Fruit fly (Drosophila melanogaster): ENCODE results near the gene Lectin-galC1.

Lectin-galC1 gene

dm6 chr2L:19453381-19453780 is 36.1 kb downstream of the Lectin-galC1 start, which contains the start of gene Top2 (continued):
- TF ChIP-seq CG17829 (tag; optimal IDR thresholded peaks at IDR 0.05) = peak; percentile 74
- TF ChIP-seq HLH4C (GFP tag; IDR thresholded peaks at IDR 0.05; ENCODE audit: partially characterized antibody) = peak; percentile 82
- no peak for TF ChIP-seq CG10543 (GFP tag; optimal IDR thresholded peaks at IDR 0.05)
- TF ChIP-seq Sox102F (GFP tag; optimal IDR thresholded peaks at IDR 0.05) = no peak
- no peak for TF ChIP-seq CG4854 (GFP tag; optimal IDR thresholded peaks at IDR 0.05)
- TF ChIP-seq tap (tag; optimal IDR thresholded peaks at IDR 0.05) = no peak
- peak; percentile 76 for TF ChIP-seq hb (GFP tag; IDR thresholded peaks at IDR 0.05; ENCODE audit: partially characterized antibody)
- no peak for TF ChIP-seq bsh (GFP tag; optimal IDR thresholded peaks at IDR 0.05)
- no peak for TF ChIP-seq ATbp (GFP tag; optimal IDR thresholded peaks at IDR 0.05)
- no peak for TF ChIP-seq Fer2 (tag; optimal IDR thresholded peaks at IDR 0.05)
- peak; percentile 58 for TF ChIP-seq Mad (GFP tag; optimal IDR thresholded peaks at IDR 0.05)
- no peak for TF ChIP-seq CG7372 (GFP tag; IDR thresholded peaks at IDR 0.05)
- peak; percentile 83 for TF ChIP-seq CG42726 (GFP tag; IDR thresholded peaks at IDR 0.05; ENCODE audit: partially characterized antibody)
- TF ChIP-seq Mrtf (GFP tag; IDR thresholded peaks at IDR 0.05) = no peak
- peak; percentile 11 for TF ChIP-seq CG16815 (GFP tag; optimal IDR thresholded peaks at IDR 0.05)
- no peak for TF ChIP-seq tup (GFP tag; optimal IDR thresholded peaks at IDR 0.05)
- peak; percentile 18 for TF ChIP-seq D19A (tag; optimal IDR thresholded peaks at IDR 0.05)
- TF ChIP-seq CG6765 (GFP tag; optimal IDR thresholded peaks at IDR 0.05) = no peak
- peak; percentile 89 for TF ChIP-seq CG2712 (tag; optimal IDR thresholded peaks at IDR 0.05)
- TF ChIP-seq knrl (GFP tag; IDR thresholded peaks at IDR 0.05; ENCODE audit: partially characterized antibody) = peak; percentile 86
- peak; percentile 6 for TF ChIP-seq sd (tag; optimal IDR thresholded peaks at IDR 0.05)
- TF ChIP-seq CG6683 (GFP tag; optimal IDR thresholded peaks at IDR 0.05) = no peak
- TF ChIP-seq CG6791 (GFP tag; IDR thresholded peaks at IDR 0.05; ENCODE audit: partially characterized antibody) = peak; percentile 94
- peak; percentile 81 for TF ChIP-seq Usf (GFP tag; optimal IDR thresholded peaks at IDR 0.05)
- TF ChIP-seq Rfx (GFP tag; IDR thresholded peaks at IDR 0.05) = peak; percentile 63
- TF ChIP-seq CG9876 (GFP tag; optimal IDR thresholded peaks at IDR 0.05) = peak; percentile 57
- peak; percentile 9; the same call in 1 of the 2 replicates for TF ChIP-seq vvl (GFP tag; IDR thresholded peaks at IDR 0.05)
- TF ChIP-seq her (GFP tag; optimal IDR thresholded peaks at IDR 0.05) = peak; percentile 73
- no peak for TF ChIP-seq Doc2 (GFP tag; IDR thresholded peaks at IDR 0.05)
- no peak for TF ChIP-seq HLHmδ (GFP tag; optimal IDR thresholded peaks at IDR 0.05)
- TF ChIP-seq Hand (GFP tag; optimal IDR thresholded peaks at IDR 0.05) = no peak
- no peak for TF ChIP-seq Fer1 (GFP tag; optimal IDR thresholded peaks at IDR 0.05)
- no peak for TF ChIP-seq Poxn (GFP tag; IDR thresholded peaks at IDR 0.05)
- TF ChIP-seq aop (GFP tag; IDR thresholded peaks at IDR 0.05) = no peak
- TF ChIP-seq chinmo (GFP tag; IDR thresholded peaks at IDR 0.05; ENCODE audit: partially characterized antibody) = peak; percentile 72; the same call in 2 of the 4 replicates
- TF ChIP-seq z (GFP tag; IDR thresholded peaks at IDR 0.05) = no peak
- TF ChIP-seq Stat92E (GFP tag; optimal IDR thresholded peaks at IDR 0.05) = no peak
- peak; percentile 84 for TF ChIP-seq bbx (GFP tag; IDR thresholded peaks at IDR 0.05; ENCODE audit: partially characterized antibody)
- TF ChIP-seq CG31388 (GFP tag; optimal IDR thresholded peaks at IDR 0.05) = no peak
- no peak for TF ChIP-seq fru (optimal IDR thresholded peaks at IDR 0.05)
- peak; percentile 68 for TF ChIP-seq Dp (GFP tag; optimal IDR thresholded peaks at IDR 0.05)
- peak; percentile 22 for TF ChIP-seq Dip3 (GFP tag; optimal IDR thresholded peaks at IDR 0.05)
- TF ChIP-seq cg (GFP tag; optimal IDR thresholded peaks at IDR 0.05) = no peak
- TF ChIP-seq disco-r (GFP tag; optimal IDR thresholded peaks at IDR 0.05) = no peak
- TF ChIP-seq Max (GFP tag; optimal IDR thresholded peaks at IDR 0.05) = peak; percentile 31
- no peak for TF ChIP-seq gce (GFP tag; IDR thresholded peaks at IDR 0.05)
- no peak for TF ChIP-seq en (GFP tag; optimal IDR thresholded peaks at IDR 0.05)
- peak; percentile 34 for TF ChIP-seq CG12155 (GFP tag; optimal IDR thresholded peaks at IDR 0.05)
- TF ChIP-seq CG14014 (GFP tag; IDR thresholded peaks at IDR 0.05) = no peak
- TF ChIP-seq Ptx1 (GFP tag; IDR thresholded peaks at IDR 0.05) = 0 out of 2 replicates have a peak, but pooled peaks have one; percentile 32

Measured in whole organism, embryonic.